Fruit fly (Drosophila melanogaster) S2 (cell line): Measurements from ENCODE around the gene Atg4a.

ENCODE experiments used
- CG8478 ChIP-seq: fragments of >200 bp; optimal IDR thresholded peaks from 2 replicates; lab custom pipeline; 2018
- CTCF ChIP-seq, 2 experiments: fragments of >200 bp; optimal IDR thresholded peaks; 2 replicates each; lab custom pipeline; 2018

DNA sequence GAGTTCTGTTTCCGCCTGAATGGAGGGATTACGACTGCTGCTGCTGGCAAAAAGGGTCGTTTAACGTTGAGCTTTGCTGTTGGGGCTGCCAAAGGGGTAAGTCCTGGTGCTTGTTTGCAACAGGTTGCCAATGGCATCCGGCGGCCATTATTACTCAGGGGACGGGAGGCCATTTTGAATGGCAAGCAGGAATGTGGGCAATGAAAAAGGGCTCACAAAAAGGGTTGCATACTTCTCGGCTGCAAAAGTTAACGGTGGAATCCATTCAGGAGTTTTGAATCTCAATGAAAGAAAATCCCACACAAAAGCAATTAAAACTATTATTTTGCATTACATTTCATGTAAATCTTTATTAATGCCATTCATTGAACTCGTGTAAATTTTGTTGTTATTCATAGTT lies 31.4 kb upstream of the Atg4a start:
- TF ChIP-seq CG8478 (lab: Kevin White, UChicago) (no peak), CTCF (optimal IDR thresholded peaks at IDR 0.05; lab: Kevin White, UChicago) (no peak)
